Worm (Caenorhabditis elegans): ENCODE data around the gene W06D11.2.

DNA sequence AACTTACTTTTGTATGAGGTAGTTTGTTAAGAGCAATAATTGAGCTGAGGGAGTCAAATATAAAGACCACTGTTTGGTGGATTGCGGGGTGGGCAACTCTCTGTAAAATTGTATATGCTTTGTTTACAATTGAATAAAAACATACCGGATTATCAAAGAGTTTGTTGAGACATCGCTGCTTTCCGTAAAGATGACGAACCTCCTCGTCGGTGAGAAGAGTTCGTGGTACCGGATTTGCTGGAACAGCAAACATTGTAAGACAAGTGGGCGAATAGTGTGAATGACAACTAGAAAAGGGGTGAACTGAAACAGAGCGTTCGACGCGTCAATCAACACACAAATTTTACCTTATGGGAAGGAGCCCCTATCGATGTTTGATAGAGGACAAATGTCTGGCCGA is at the start of gene W06D11.2:
- TF ChIP-seq blmp-1 (tag; optimal IDR thresholded peaks at IDR 0.05), result no peak
- TF ChIP-seq lsy-2 (tag; optimal IDR thresholded peaks at IDR 0.05), result no peak
- no peak for TF ChIP-seq mls-2 (tag; optimal IDR thresholded peaks at IDR 0.05)
- TF ChIP-seq unc-39 (tag; optimal IDR thresholded peaks at IDR 0.05), result no peak
- no peak for TF ChIP-seq pha-4 (tag; optimal IDR thresholded peaks at IDR 0.05)
- TF ChIP-seq nhr-76 (tag; optimal IDR thresholded peaks at IDR 0.05), result no peak
